Fruit fly (Drosophila melanogaster) whole organism, embryonic: Measurements from ENCODE around the gene Wsck.

Experiments
- Atf3 ChIP-seq: fragments of 200-800 bp; sonication (Bioruptor generic); optimal IDR thresholded peaks from 3 replicates; lab custom pipeline; 2016; ENCODE audit warnings: missing biosample characterization, missing genetic modification characterization
- CG13775 ChIP-seq: fragments of 200-800 bp; sonication (Bioruptor generic); optimal IDR thresholded peaks from 3 replicates; lab custom pipeline; 2017; ENCODE audit warnings: missing biosample characterization, mild to moderate bottlenecking, missing genetic modification characterization
- CG14667 ChIP-seq: fragments of 200-800 bp; sonication (Bioruptor generic); IDR thresholded peaks from 2 replicates; pipeline ENCODE4 v1.3.6; 2022; ENCODE audit warnings: missing biosample characterization, missing genetic modification characterization
- CG1529 ChIP-seq: fragments of 200-800 bp; sonication (Bioruptor generic); optimal IDR thresholded peaks from 3 replicates; lab custom pipeline; 2018; ENCODE audit warnings: missing biosample characterization, missing genetic modification characterization
- CG1602 ChIP-seq: fragments of 200-800 bp; sonication (Bioruptor generic); optimal IDR thresholded peaks from 3 replicates; lab custom pipeline; 2016; ENCODE audit warnings: missing biosample characterization, missing genetic modification characterization
- CG2120 ChIP-seq: fragments of 200-800 bp; sonication (Bioruptor generic); optimal IDR thresholded peaks from 3 replicates; lab custom pipeline; 2016; ENCODE audit warnings: missing biosample characterization, missing genetic modification characterization
- CG2129 ChIP-seq: fragments of 200-800 bp; sonication (Bioruptor generic); IDR thresholded peaks from 2 replicates; pipeline ENCODE4 v1.3.6; 2022; ENCODE audit warnings: missing biosample characterization, missing genetic modification characterization; ENCODE audit not compliant: partially characterized antibody
- CG30403 ChIP-seq: fragments of 200-800 bp; sonication (Bioruptor generic); optimal IDR thresholded peaks from 3 replicates; lab custom pipeline; 2016; ENCODE audit warnings: missing biosample characterization, missing genetic modification characterization
- CG31365 ChIP-seq: fragments of 200-800 bp; sonication (Bioruptor generic); optimal IDR thresholded peaks from 2 replicates; lab custom pipeline; 2018; ENCODE audit warnings: missing biosample characterization, mild to moderate bottlenecking, missing genetic modification characterization
- CG5180 ChIP-seq: fragments of 200-800 bp; sonication (Bioruptor generic); optimal IDR thresholded peaks from 3 replicates; lab custom pipeline; 2017; ENCODE audit warnings: missing biosample characterization, missing genetic modification characterization, mild to moderate bottlenecking, moderate library complexity, missing genetic modification reagents
- CG6272 ChIP-seq: fragments of 200-800 bp; sonication (Bioruptor generic); IDR thresholded peaks from 2 replicates; pipeline ENCODE4 v1.3.6; 2022; ENCODE audit warnings: missing biosample characterization, missing genetic modification characterization
- CG6813 ChIP-seq: fragments of 200-800 bp; sonication (Bioruptor generic); optimal IDR thresholded peaks from 2 replicates; lab custom pipeline; 2017; ENCODE audit warnings: missing biosample characterization, missing genetic modification characterization, mild to moderate bottlenecking, moderate library complexity, missing genetic modification reagents
- CG7839 ChIP-seq: fragments of 200-800 bp; sonication (Bioruptor generic); optimal IDR thresholded peaks from 3 replicates; lab custom pipeline; 2018; ENCODE audit warnings: missing biosample characterization, mild to moderate bottlenecking, missing genetic modification characterization, moderate library complexity
- CG9817 ChIP-seq: fragments of 200-800 bp; sonication (Bioruptor generic); optimal IDR thresholded peaks from 2 replicates; lab custom pipeline; 2018; ENCODE audit warnings: missing biosample characterization, mild to moderate bottlenecking, missing genetic modification characterization, moderate library complexity
- CHES-1-like ChIP-seq: fragments of 200-800 bp; sonication (Bioruptor generic); optimal IDR thresholded peaks from 2 replicates; lab custom pipeline; 2016; ENCODE audit warnings: missing biosample characterization, missing genetic modification characterization
- D ChIP-seq, 2 experiments: fragments of 200-800 bp in 1 of 2; fragments of >200 bp in 1 of 2; sonication (Bioruptor generic) in 1 of 2; optimal IDR thresholded peaks; 2 replicates in 1 of 2; 3 replicates in 1 of 2; lab custom pipeline; 2017; ENCODE audit warnings: mild to moderate bottlenecking in 1 of 2, missing biosample characterization in 1 of 2, missing genetic modification characterization in 1 of 2, missing genetic modification reagents in 1 of 2
- D19B ChIP-seq: fragments of 200-800 bp; sonication (Bioruptor generic); optimal IDR thresholded peaks from 2 replicates; lab custom pipeline; 2017; ENCODE audit warnings: missing biosample characterization, mild to moderate bottlenecking, missing genetic modification characterization
- Doc2 ChIP-seq: fragments of 200-800 bp; sonication (Bioruptor generic); IDR thresholded peaks from 2 replicates; pipeline ENCODE4 v1.3.6; 2022; ENCODE audit warnings: missing biosample characterization, missing genetic modification characterization
- Gsc ChIP-seq: fragments of 200-800 bp; sonication (Bioruptor generic); IDR thresholded peaks from 2 replicates; pipeline ENCODE4 v1.3.6; 2022; ENCODE audit warnings: missing biosample characterization, missing genetic modification characterization
- HLHmδ ChIP-seq: fragments of 200-800 bp; sonication (Bioruptor generic); optimal IDR thresholded peaks from 2 replicates; lab custom pipeline; 2018; ENCODE audit warnings: missing biosample characterization, mild to moderate bottlenecking, missing genetic modification characterization, moderate library complexity
- Hey ChIP-seq: fragments of 200-800 bp; sonication (Bioruptor generic); optimal IDR thresholded peaks from 3 replicates; lab custom pipeline; 2018; ENCODE audit warnings: missing biosample characterization, mild to moderate bottlenecking, missing genetic modification characterization
- Kr ChIP-seq: fragments of 200-800 bp; sonication (Bioruptor generic); optimal IDR thresholded peaks from 2 replicates; lab custom pipeline; 2017; ENCODE audit warnings: missing biosample characterization, mild to moderate bottlenecking, missing genetic modification characterization
- Meics ChIP-seq: fragments of 200-800 bp; sonication (Bioruptor generic); optimal IDR thresholded peaks from 2 replicates; lab custom pipeline; 2017; ENCODE audit warnings: missing biosample characterization, mild to moderate bottlenecking, missing genetic modification characterization
- Oaz ChIP-seq: fragments of 200-800 bp; sonication (Bioruptor generic); IDR thresholded peaks from 2 replicates; pipeline ENCODE4 v1.3.6; 2022; ENCODE audit warnings: missing biosample characterization, missing genetic modification characterization
- Oli ChIP-seq: fragments of 200-800 bp; sonication (Bioruptor generic); optimal IDR thresholded peaks from 2 replicates; lab custom pipeline; 2018; ENCODE audit warnings: missing biosample characterization, mild to moderate bottlenecking, missing genetic modification characterization, moderate library complexity
- Opbp ChIP-seq: fragments of 200-800 bp; sonication (Bioruptor generic); IDR thresholded peaks from 3 replicates; pipeline ENCODE4 v1.3.6; 2022; ENCODE audit warnings: missing biosample characterization, missing genetic modification characterization; ENCODE audit not compliant: partially characterized antibody
- Scr ChIP-seq: fragments of 200-800 bp; sonication (Bioruptor generic); IDR thresholded peaks from 2 replicates; pipeline ENCODE4 v1.3.6; 2022; ENCODE audit warnings: missing biosample characterization, missing genetic modification characterization; ENCODE audit not compliant: partially characterized antibody
- Ssrp ChIP-seq: fragments of 200-800 bp; sonication (Bioruptor generic); optimal IDR thresholded peaks from 2 replicates; lab custom pipeline; 2018; ENCODE audit warnings: missing biosample characterization, mild to moderate bottlenecking, missing genetic modification characterization, moderate library complexity
- Usf ChIP-seq: fragments of 200-800 bp; sonication (Bioruptor generic); optimal IDR thresholded peaks from 2 replicates; lab custom pipeline; 2017; ENCODE audit warnings: missing genotype, missing biosample characterization, missing genetic modification characterization
- Xbp1 ChIP-seq: fragments of 200-800 bp; sonication (Bioruptor generic); optimal IDR thresholded peaks from 3 replicates; lab custom pipeline; 2016; ENCODE audit warnings: missing biosample characterization, mild to moderate bottlenecking, missing genetic modification characterization
- abd-A ChIP-seq: fragments of 200-800 bp; sonication (Bioruptor generic); optimal IDR thresholded peaks from 3 replicates; lab custom pipeline; 2019; ENCODE audit warnings: missing biosample characterization, mild to moderate bottlenecking, missing genetic modification characterization, moderate library complexity
- chm ChIP-seq: fragments of 200-800 bp; sonication (Bioruptor generic); IDR thresholded peaks from 2 replicates; pipeline ENCODE4 v1.3.6; 2022; ENCODE audit warnings: missing biosample characterization, missing genetic modification characterization
- disco-r ChIP-seq: fragments of 200-800 bp; sonication (Bioruptor generic); optimal IDR thresholded peaks from 2 replicates; lab custom pipeline; 2016; ENCODE audit warnings: missing biosample characterization, missing genetic modification characterization
- exex ChIP-seq: fragments of 200-800 bp; sonication (Bioruptor generic); optimal IDR thresholded peaks from 4 replicates; lab custom pipeline; 2018; ENCODE audit warnings: missing biosample characterization, mild to moderate bottlenecking, missing genetic modification characterization, moderate library complexity
- gfzf ChIP-seq: fragments of 200-800 bp; sonication (Bioruptor generic); optimal IDR thresholded peaks from 2 replicates; lab custom pipeline; 2016; ENCODE audit warnings: missing biosample characterization, mild to moderate bottlenecking, missing genetic modification characterization, moderate library complexity
- gt ChIP-seq: fragments of 200-800 bp; sonication (Bioruptor generic); IDR thresholded peaks from 2 replicates; pipeline ENCODE4 v1.3.6; 2022; ENCODE audit warnings: missing biosample characterization, missing genetic modification characterization
- kah ChIP-seq: fragments of 200-800 bp; sonication (Bioruptor generic); optimal IDR thresholded peaks from 2 replicates; lab custom pipeline; 2018; ENCODE audit warnings: missing biosample characterization, mild to moderate bottlenecking, missing genetic modification characterization
- kay ChIP-seq: fragments of 200-800 bp; sonication (Bioruptor generic); optimal IDR thresholded peaks from 2 replicates; lab custom pipeline; 2016; ENCODE audit warnings: missing biosample characterization, missing genetic modification characterization
- knrl ChIP-seq: fragments of 200-800 bp; sonication (Bioruptor generic); IDR thresholded peaks from 3 replicates; pipeline ENCODE4 v1.3.6; 2022; ENCODE audit warnings: missing biosample characterization, missing genetic modification characterization; ENCODE audit not compliant: partially characterized antibody
- nerfin-1 ChIP-seq: fragments of 200-800 bp; sonication (Bioruptor generic); optimal IDR thresholded peaks from 3 replicates; lab custom pipeline; 2019; ENCODE audit warnings: missing biosample characterization, mild to moderate bottlenecking, missing genetic modification characterization, moderate library complexity
- nmo ChIP-seq: fragments of 200-800 bp; sonication (Bioruptor generic); optimal IDR thresholded peaks from 2 replicates; lab custom pipeline; 2018; ENCODE audit warnings: missing biosample characterization, mild to moderate bottlenecking, missing genetic modification characterization, moderate library complexity
- org-1 ChIP-seq: fragments of 200-800 bp; sonication (Bioruptor generic); optimal IDR thresholded peaks from 2 replicates; lab custom pipeline; 2017; ENCODE audit warnings: missing biosample characterization, missing genetic modification characterization
- pfk ChIP-seq: fragments of 200-800 bp; sonication (Bioruptor generic); optimal IDR thresholded peaks from 2 replicates; lab custom pipeline; 2018; ENCODE audit warnings: missing biosample characterization, mild to moderate bottlenecking, missing genetic modification characterization, moderate library complexity
- pzg ChIP-seq: fragments of 200-800 bp; sonication (Bioruptor generic); optimal IDR thresholded peaks from 3 replicates; lab custom pipeline; 2018; ENCODE audit warnings: missing biosample characterization, mild to moderate bottlenecking, missing genetic modification characterization, moderate library complexity
- salm ChIP-seq: fragments of 200-800 bp; sonication (Bioruptor generic); optimal IDR thresholded peaks from 2 replicates; lab custom pipeline; 2018; ENCODE audit warnings: missing biosample characterization, mild to moderate bottlenecking, missing genetic modification characterization
- sisA ChIP-seq: fragments of 200-800 bp; sonication (Bioruptor generic); IDR thresholded peaks from 2 replicates; pipeline ENCODE4 v1.3.6; 2022; ENCODE audit warnings: missing biosample characterization, missing genetic modification characterization
- slp2 ChIP-seq: fragments of 200-800 bp; sonication (Bioruptor generic); optimal IDR thresholded peaks from 2 replicates; lab custom pipeline; 2016; ENCODE audit warnings: missing biosample characterization, missing genetic modification characterization
- toy ChIP-seq: fragments of 200-800 bp; sonication (Bioruptor generic); IDR thresholded peaks from 2 replicates; pipeline ENCODE4 v1.3.6; 2022; ENCODE audit warnings: missing biosample characterization, missing genetic modification characterization
- zfh2 ChIP-seq: fragments of 200-800 bp; sonication (Bioruptor generic); optimal IDR thresholded peaks from 2 replicates; lab custom pipeline; 2016; ENCODE audit warnings: missing biosample characterization, missing genetic modification characterization

Wsck gene

dm6 chr3R:24654770-24655322 is 25.0 kb upstream of the Wsck start, which contains the start of the genes CG31125 and CG6695 (continued):
- TF ChIP-seq nmo (peak; percentile 80), CG14667 (GFP tag; lab: Robert Waterston, UW) (0 out of 2 replicates have a peak, but pooled peaks have one; percentile 8), disco-r (no peak), nerfin-1 (tag; lab: Kevin White, UChicago) (peak; percentile 28), CG1602 (GFP tag; lab: Kevin White, UChicago) (peak; percentile 41), CG30403 (GFP tag; lab: Kevin White, UChicago) (peak; percentile 63), chm (GFP tag; lab: Robert Waterston, UW) (no peak), CHES-1-like (peak; percentile 81), CG2129 (GFP tag; lab: Robert Waterston, UW) (peak; percentile 55; the same call in 1 of the 2 replicates), Oli (tag; lab: Kevin White, UChicago) (no peak), Doc2 (GFP tag; lab: Robert Waterston, UW) (no peak), pzg (GFP tag; lab: Kevin White, UChicago) (peak; percentile 91), gfzf (peak; percentile 76), zfh2 (peak; percentile 77), pfk (GFP tag; lab: Kevin White, UChicago) (no peak), exex (tag; lab: Kevin White, UChicago) (no peak), CG6272 (GFP tag; lab: Robert Waterston, UW) (no peak), HLHmδ (GFP tag; lab: Kevin White, UChicago) (no peak), toy (GFP tag; lab: Robert Waterston, UW) (no peak), abd-A (no peak), Usf (GFP tag; lab: Kevin White, UChicago) (no peak), CG9817 (tag; lab: Kevin White, UChicago) (peak; percentile 42), knrl (GFP tag; lab: Robert Waterston, UW) (peak; percentile 85), CG13775 (peak; percentile 62), CG7839 (tag; lab: Kevin White, UChicago) (no peak), D (optimal IDR thresholded peaks at IDR 0.05; lab: Kevin White, UChicago) (no peak), D (GFP tag; optimal IDR thresholded peaks at IDR 0.05; lab: Kevin White, UChicago) (no peak), gt (GFP tag; lab: Robert Waterston, UW) (no peak), Hey (tag; lab: Kevin White, UChicago) (no peak), Opbp (peak; percentile 85), kah (GFP tag; lab: Kevin White, UChicago) (no peak), CG1529 (GFP tag; lab: Kevin White, UChicago) (no peak), CG31365 (tag; lab: Kevin White, UChicago) (no peak), Scr (GFP tag; lab: Robert Waterston, UW) (peak; percentile 85), Ssrp (no peak), salm (tag; lab: Kevin White, UChicago) (no peak), sisA (peak; percentile 22; the same call in 1 of the 2 replicates), CG6813 (GFP tag; lab: Kevin White, UChicago) (no peak), Gsc (GFP tag; lab: Robert Waterston, UW) (no peak), CG2120 (GFP tag; lab: Kevin White, UChicago) (peak; percentile 81), D19B (GFP tag; lab: Kevin White, UChicago) (no peak), Meics (GFP tag; lab: Kevin White, UChicago) (no peak), slp2 (GFP tag; lab: Kevin White, UChicago) (peak; percentile 34), Kr (no peak), Atf3 (GFP tag; lab: Kevin White, UChicago) (peak; percentile 48), Xbp1 (GFP tag; lab: Kevin White, UChicago) (peak; percentile 71), Oaz (no peak), kay (GFP tag; lab: Kevin White, UChicago) (peak; percentile 7), CG5180 (GFP tag; lab: Kevin White, UChicago) (no peak), org-1 (GFP tag; lab: Kevin White, UChicago) (no peak)
